Fruit fly (Drosophila melanogaster): Measurements from ENCODE around the gene Nplp4.

- TF ChIP-seq CG8478 (optimal IDR thresholded peaks at IDR 0.05) (no peak), CTCF (optimal IDR thresholded peaks at IDR 0.05) (no peak)
Observed at dm6 chr2L:2042072-2042471, 33.9 kb downstream of the Nplp4 start.

Data from S2 (cell line).